Worm (Caenorhabditis elegans) whole organism, L4/young adult: ENCODE results near the gene C15B12.3.

Experiments
- dao-5 ChIP-seq: sonication (generic microtip); optimal IDR thresholded peaks from 2 replicates; lab custom pipeline; 2016; ENCODE audit warnings: missing genotype, missing genetic modification characterization, moderate library complexity, missing compliant biosample characterization
- him-1 ChIP-seq: sonication (generic microtip); optimal IDR thresholded peaks from 2 replicates; lab custom pipeline; 2016; ENCODE audit warnings: missing genotype, missing genetic modification reagents, missing genetic modification characterization, missing compliant biosample characterization

DNA sequence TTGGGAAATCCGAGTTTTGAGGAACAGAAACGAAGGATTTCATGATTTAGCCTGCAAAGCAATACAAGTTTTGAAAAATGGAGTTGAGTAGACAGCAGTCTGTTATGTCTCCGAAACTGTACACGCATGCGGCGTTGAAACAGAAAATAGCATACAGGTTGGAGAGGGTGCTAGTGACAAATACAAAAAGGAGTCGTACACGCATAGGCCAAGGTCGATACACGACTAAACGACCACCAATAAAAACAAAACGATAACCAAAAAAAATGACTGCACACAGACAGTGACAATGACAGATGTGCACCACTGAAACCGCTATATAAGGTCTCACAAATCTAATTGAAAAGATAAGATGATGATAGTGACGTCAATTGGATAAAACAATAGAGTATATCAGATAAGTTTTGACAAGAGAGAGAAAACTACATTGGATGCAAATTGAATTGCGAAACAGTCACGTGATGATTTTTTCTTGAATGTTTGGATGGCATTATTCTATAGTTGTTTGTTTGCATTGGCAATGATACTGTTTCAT is 18.4 kb downstream of the C15B12.3 start, which contains the start of gene fah-1:
- no peak for TF ChIP-seq him-1 (tag; lab: Kevin White, UChicago)
- no peak for TF ChIP-seq dao-5
